Fruit fly (Drosophila melanogaster) whole organism, embryonic: ENCODE results near the gene Wnt6.

Experiments
- Abd-B ChIP-seq: fragments of 200-800 bp; sonication (Bioruptor generic); optimal IDR thresholded peaks from 2 replicates; lab custom pipeline; 2018; ENCODE audit warnings: missing biosample characterization, mild to moderate bottlenecking, missing genetic modification characterization, moderate library complexity
- Adf1 ChIP-seq: fragments of 200-800 bp; sonication (Bioruptor generic); IDR thresholded peaks from 2 replicates; pipeline ENCODE4 v1.3.6; 2022; ENCODE audit warnings: missing biosample characterization, missing genetic modification characterization
- Antp ChIP-seq: fragments of 200-800 bp; sonication (Bioruptor generic); optimal IDR thresholded peaks from 3 replicates; lab custom pipeline; 2016; ENCODE audit warnings: missing biosample characterization, missing genetic modification characterization
- CG10565 ChIP-seq: fragments of 200-800 bp; sonication (Bioruptor generic); optimal IDR thresholded peaks from 3 replicates; lab custom pipeline; 2016; ENCODE audit warnings: missing biosample characterization, mild to moderate bottlenecking, missing genetic modification characterization
- CG11504 ChIP-seq: fragments of 200-800 bp; sonication (Bioruptor generic); optimal IDR thresholded peaks from 3 replicates; lab custom pipeline; 2019; ENCODE audit warnings: missing biosample characterization, mild to moderate bottlenecking, missing genetic modification characterization, moderate library complexity
- CG12299 ChIP-seq: fragments of 200-800 bp; sonication (Bioruptor generic); optimal IDR thresholded peaks from 2 replicates; lab custom pipeline; 2018; ENCODE audit warnings: missing biosample characterization, mild to moderate bottlenecking, missing genetic modification characterization
- CG1529 ChIP-seq: fragments of 200-800 bp; sonication (Bioruptor generic); optimal IDR thresholded peaks from 3 replicates; lab custom pipeline; 2018; ENCODE audit warnings: missing biosample characterization, missing genetic modification characterization
- CG16813 ChIP-seq: fragments of 200-800 bp; sonication (Bioruptor generic); IDR thresholded peaks from 3 replicates; pipeline ENCODE4 v1.3.6; 2022; ENCODE audit warnings: missing biosample characterization, missing genetic modification characterization; ENCODE audit not compliant: partially characterized antibody
- CG2889 ChIP-seq: fragments of 200-800 bp; sonication (Bioruptor generic); IDR thresholded peaks from 3 replicates; pipeline ENCODE4 v1.3.6; 2022; ENCODE audit warnings: missing biosample characterization, missing genetic modification characterization
- CG31365 ChIP-seq: fragments of 200-800 bp; sonication (Bioruptor generic); optimal IDR thresholded peaks from 2 replicates; lab custom pipeline; 2018; ENCODE audit warnings: missing biosample characterization, mild to moderate bottlenecking, missing genetic modification characterization
- CG32532 ChIP-seq: fragments of 200-800 bp; sonication (Bioruptor generic); IDR thresholded peaks from 2 replicates; pipeline ENCODE4 v1.3.6; 2022; ENCODE audit warnings: missing biosample characterization, missing genetic modification characterization
- CG33213 ChIP-seq: fragments of 200-800 bp; sonication (Bioruptor generic); optimal IDR thresholded peaks from 3 replicates; lab custom pipeline; 2016; ENCODE audit warnings: missing biosample characterization, missing genetic modification characterization
- CG34376 ChIP-seq: fragments of 200-800 bp; sonication (Bioruptor generic); optimal IDR thresholded peaks from 2 replicates; lab custom pipeline; 2018; ENCODE audit warnings: missing biosample characterization, mild to moderate bottlenecking, missing genetic modification characterization
- CG3995 ChIP-seq: fragments of 200-800 bp; sonication (Bioruptor generic); optimal IDR thresholded peaks from 3 replicates; lab custom pipeline; 2016; ENCODE audit warnings: missing biosample characterization, missing genetic modification characterization
- CG6813 ChIP-seq: fragments of 200-800 bp; sonication (Bioruptor generic); optimal IDR thresholded peaks from 2 replicates; lab custom pipeline; 2017; ENCODE audit warnings: missing biosample characterization, missing genetic modification characterization, mild to moderate bottlenecking, moderate library complexity, missing genetic modification reagents
- CG8089 ChIP-seq: fragments of 200-800 bp; sonication (Bioruptor generic); optimal IDR thresholded peaks from 3 replicates; lab custom pipeline; 2016; ENCODE audit warnings: missing biosample characterization, missing genetic modification characterization
- CG8281 ChIP-seq: fragments of 200-800 bp; sonication (Bioruptor generic); optimal IDR thresholded peaks from 2 replicates; lab custom pipeline; 2018; ENCODE audit warnings: missing biosample characterization, mild to moderate bottlenecking, missing genetic modification characterization, moderate library complexity
- CG8388 ChIP-seq: fragments of 200-800 bp; sonication (Bioruptor generic); optimal IDR thresholded peaks from 2 replicates; lab custom pipeline; 2019; ENCODE audit warnings: missing biosample characterization, mild to moderate bottlenecking, missing genetic modification characterization, moderate library complexity
- CG9727 ChIP-seq: fragments of 200-800 bp; sonication (Bioruptor generic); optimal IDR thresholded peaks from 3 replicates; lab custom pipeline; 2017; ENCODE audit warnings: missing biosample characterization, mild to moderate bottlenecking, missing genetic modification characterization
- D ChIP-seq, 2 experiments: fragments of 200-800 bp in 1 of 2; fragments of >200 bp in 1 of 2; sonication (Bioruptor generic) in 1 of 2; optimal IDR thresholded peaks; 2 replicates in 1 of 2; 3 replicates in 1 of 2; lab custom pipeline; 2017; ENCODE audit warnings: mild to moderate bottlenecking in 1 of 2, missing biosample characterization in 1 of 2, missing genetic modification characterization in 1 of 2, missing genetic modification reagents in 1 of 2
- D19B ChIP-seq: fragments of 200-800 bp; sonication (Bioruptor generic); optimal IDR thresholded peaks from 2 replicates; lab custom pipeline; 2017; ENCODE audit warnings: missing biosample characterization, mild to moderate bottlenecking, missing genetic modification characterization
- Dad ChIP-seq: fragments of 200-800 bp; sonication (Bioruptor generic); optimal IDR thresholded peaks from 3 replicates; lab custom pipeline; 2016; ENCODE audit warnings: missing biosample characterization, missing genetic modification characterization
- Hmr ChIP-seq: fragments of 200-800 bp; sonication (Bioruptor generic); optimal IDR thresholded peaks from 3 replicates; lab custom pipeline; 2017; ENCODE audit warnings: mild to moderate bottlenecking, missing biosample characterization, missing genetic modification reagents, missing genetic modification characterization
- Hmx ChIP-seq: fragments of 200-800 bp; sonication (Bioruptor generic); optimal IDR thresholded peaks from 2 replicates; lab custom pipeline; 2016; ENCODE audit warnings: missing biosample characterization, missing genetic modification characterization
- Mes4 ChIP-seq: fragments of 200-800 bp; sonication (Bioruptor generic); optimal IDR thresholded peaks from 2 replicates; lab custom pipeline; 2016; ENCODE audit warnings: missing biosample characterization, missing genetic modification characterization
- Tbp ChIP-seq: fragments of >200 bp; optimal IDR thresholded peaks from 2 replicates; lab custom pipeline; 2018; ENCODE audit warnings: missing biosample characterization, missing genetic modification characterization
- Xrp1 ChIP-seq: fragments of 200-800 bp; sonication (Bioruptor generic); IDR thresholded peaks from 2 replicates; pipeline ENCODE4 v1.3.6; 2022; ENCODE audit warnings: missing biosample characterization, missing genetic modification characterization
- ap ChIP-seq: fragments of 200-800 bp; sonication (Bioruptor generic); IDR thresholded peaks from 2 replicates; pipeline ENCODE4 v1.3.6; 2022; ENCODE audit warnings: missing biosample characterization, missing genetic modification characterization
- cato ChIP-seq: fragments of 200-800 bp; sonication (Bioruptor generic); optimal IDR thresholded peaks from 2 replicates; lab custom pipeline; 2016; ENCODE audit warnings: missing biosample characterization, missing genetic modification characterization, borderline replicate concordance
- crc ChIP-seq: fragments of 200-800 bp; sonication (Bioruptor generic); optimal IDR thresholded peaks from 2 replicates; lab custom pipeline; 2016; ENCODE audit warnings: missing biosample characterization, missing genetic modification characterization
- dati ChIP-seq: fragments of 200-800 bp; sonication (Bioruptor generic); IDR thresholded peaks from 2 replicates; pipeline ENCODE4 v1.3.6; 2022; ENCODE audit warnings: missing biosample characterization, missing genetic modification characterization
- ewg ChIP-seq: fragments of 200-800 bp; sonication (Bioruptor generic); optimal IDR thresholded peaks from 3 replicates; lab custom pipeline; 2017; ENCODE audit warnings: mild to moderate bottlenecking, missing biosample characterization, missing genetic modification reagents, missing genetic modification characterization
- fd64A ChIP-seq: fragments of 200-800 bp; sonication (Bioruptor generic); optimal IDR thresholded peaks from 3 replicates; lab custom pipeline; 2018; ENCODE audit warnings: missing biosample characterization, mild to moderate bottlenecking, missing genetic modification characterization
- fu2 ChIP-seq: fragments of 200-800 bp; sonication (Bioruptor generic); optimal IDR thresholded peaks from 2 replicates; lab custom pipeline; 2016; ENCODE audit warnings: missing biosample characterization, missing genetic modification characterization
- gcm ChIP-seq: fragments of 200-800 bp; sonication (Bioruptor generic); optimal IDR thresholded peaks from 2 replicates; lab custom pipeline; 2019; ENCODE audit warnings: missing biosample characterization, mild to moderate bottlenecking, missing genetic modification characterization, moderate library complexity
- gem ChIP-seq: fragments of 200-800 bp; sonication (Bioruptor generic); optimal IDR thresholded peaks from 2 replicates; lab custom pipeline; 2019; ENCODE audit warnings: missing biosample characterization, mild to moderate bottlenecking, missing genetic modification characterization, moderate library complexity
- gt ChIP-seq: fragments of 200-800 bp; sonication (Bioruptor generic); IDR thresholded peaks from 2 replicates; pipeline ENCODE4 v1.3.6; 2022; ENCODE audit warnings: missing biosample characterization, missing genetic modification characterization
- knrl ChIP-seq: fragments of 200-800 bp; sonication (Bioruptor generic); IDR thresholded peaks from 3 replicates; pipeline ENCODE4 v1.3.6; 2022; ENCODE audit warnings: missing biosample characterization, missing genetic modification characterization; ENCODE audit not compliant: partially characterized antibody
- lbe ChIP-seq: fragments of 200-800 bp; sonication (Bioruptor generic); optimal IDR thresholded peaks from 2 replicates; lab custom pipeline; 2016; ENCODE audit warnings: missing biosample characterization, mild to moderate bottlenecking, missing genetic modification characterization
- lov ChIP-seq, 2 experiments: fragments of 200-800 bp in 1 of 2; fragments of >200 bp in 1 of 2; sonication (Bioruptor generic) in 1 of 2; IDR thresholded peaks in 1 of 2; optimal IDR thresholded peaks in 1 of 2; 2 replicates in 1 of 2; 3 replicates in 1 of 2; pipeline versions ENCODE4 v1.3.6 to Lab custom; 2017 to 2022; ENCODE audit warnings: missing biosample characterization in 1 of 2, missing genetic modification characterization in 1 of 2
- p53 ChIP-seq: fragments of 200-800 bp; sonication (Bioruptor generic); optimal IDR thresholded peaks from 2 replicates; lab custom pipeline; 2016; ENCODE audit warnings: missing biosample characterization, missing genetic modification characterization
- pan ChIP-seq, 4 experiments: fragments of >200 bp in 3 of 4; fragments of 200-800 bp in 1 of 4; sonication (Bioruptor generic) in 1 of 4; optimal IDR thresholded peaks in 3 of 4; IDR thresholded peaks in 1 of 4; 2 replicates each; pipeline versions ENCODE4 v1.3.6 to Lab custom; 2017 to 2022; ENCODE audit warnings: missing biosample characterization in 2 of 4, missing genetic modification characterization in 2 of 4, mixed read lengths in 1 of 4
- pfk ChIP-seq: fragments of 200-800 bp; sonication (Bioruptor generic); optimal IDR thresholded peaks from 2 replicates; lab custom pipeline; 2018; ENCODE audit warnings: missing biosample characterization, mild to moderate bottlenecking, missing genetic modification characterization, moderate library complexity
- sob ChIP-seq: fragments of 200-800 bp; sonication (Bioruptor generic); IDR thresholded peaks from 2 replicates; pipeline ENCODE4 v1.3.6; 2022; ENCODE audit warnings: missing biosample characterization, missing genetic modification characterization
- stc ChIP-seq: fragments of 200-800 bp; sonication (Bioruptor generic); IDR thresholded peaks from 2 replicates; pipeline ENCODE4 v1.3.6; 2022; ENCODE audit warnings: missing biosample characterization, missing genetic modification characterization
- tx ChIP-seq: fragments of 200-800 bp; sonication (Bioruptor generic); optimal IDR thresholded peaks from 2 replicates; lab custom pipeline; 2016; ENCODE audit warnings: missing biosample characterization, missing genetic modification characterization
- wor ChIP-seq: fragments of 200-800 bp; sonication (Bioruptor generic); IDR thresholded peaks from 2 replicates; pipeline ENCODE4 v1.3.6; 2022; ENCODE audit warnings: missing biosample characterization, missing genetic modification characterization
- yki ChIP-seq: fragments of >200 bp; optimal IDR thresholded peaks from 3 replicates; lab custom pipeline; 2018
- z ChIP-seq: fragments of 200-800 bp; sonication (Bioruptor generic); IDR thresholded peaks from 3 replicates; pipeline ENCODE4 v1.3.6; 2022; ENCODE audit warnings: missing biosample characterization, missing genetic modification characterization

The Wnt6 gene

dm6 chr2L:7339392-7340014 lies 6.0 kb downstream of the Wnt6 start (continued):
- TF ChIP-seq Dad (GFP tag; lab: Kevin White, UChicago) (no peak), D19B (no peak), gem (tag; lab: Kevin White, UChicago) (peak; percentile 30), pan (optimal IDR thresholded peaks at IDR 0.05; lab: Kevin White, UChicago) (no peak), pan (GFP tag; optimal IDR thresholded peaks at IDR 0.05 in 1 of 2, IDR thresholded peaks at IDR 0.05 in 1 of 2) (no peak), Xrp1 (GFP tag; lab: Robert Waterston, UW) (peak; percentile 42), ewg (GFP tag; lab: Kevin White, UChicago) (no peak), CG12299 (tag; lab: Kevin White, UChicago) (no peak), CG1529 (GFP tag; lab: Kevin White, UChicago) (no peak), CG2889 (GFP tag; lab: Robert Waterston, UW) (no peak), gcm (no peak), CG16813 (no peak), lov (optimal IDR thresholded peaks at IDR 0.05; lab: Kevin White, UChicago) (no peak), lov (GFP tag; IDR thresholded peaks at IDR 0.05; lab: Robert Waterston, UW) (0 out of 3 replicates have a peak, but pooled peaks have one; percentile 24), fu2 (no peak), Antp (no peak), CG31365 (tag; lab: Kevin White, UChicago) (no peak), cato (GFP tag; lab: Kevin White, UChicago) (no peak), CG34376 (GFP tag; lab: Kevin White, UChicago) (no peak), CG10565 (GFP tag; lab: Kevin White, UChicago) (no peak), CG9727 (GFP tag; lab: Kevin White, UChicago) (peak; percentile 80), ap (GFP tag; lab: Robert Waterston, UW) (no peak), lbe (GFP tag; lab: Kevin White, UChicago) (no peak), dati (GFP tag; lab: Robert Waterston, UW) (no peak), D (optimal IDR thresholded peaks at IDR 0.05; lab: Kevin White, UChicago) (no peak), D (GFP tag; optimal IDR thresholded peaks at IDR 0.05; lab: Kevin White, UChicago) (peak; percentile 15), knrl (GFP tag; lab: Robert Waterston, UW) (no peak), p53 (GFP tag; lab: Kevin White, UChicago) (peak; percentile 28), CG8388 (GFP tag; lab: Kevin White, UChicago) (no peak), stc (GFP tag; lab: Robert Waterston, UW) (no peak), CG11504 (tag; lab: Kevin White, UChicago) (no peak), Hmx (GFP tag; lab: Kevin White, UChicago) (no peak), Tbp (GFP tag; lab: Kevin White, UChicago) (no peak), CG33213 (GFP tag; lab: Kevin White, UChicago) (no peak), z (0 out of 3 replicates have a peak, but pooled peaks have one; percentile 25), Hmr (no peak), wor (no peak), CG8281 (tag; lab: Kevin White, UChicago) (peak; percentile 11), gt (GFP tag; lab: Robert Waterston, UW) (no peak), Adf1 (GFP tag; lab: Robert Waterston, UW) (no peak), yki (lab: Kevin White, UChicago) (no peak), fd64A (GFP tag; lab: Kevin White, UChicago) (peak; percentile 8), tx (no peak), crc (GFP tag; lab: Kevin White, UChicago) (no peak), Mes4 (GFP tag; lab: Kevin White, UChicago) (no peak), CG3995 (GFP tag; lab: Kevin White, UChicago) (no peak), CG6813 (GFP tag; lab: Kevin White, UChicago) (peak; percentile 71), CG32532 (GFP tag; lab: Robert Waterston, UW) (no peak), sob (GFP tag; lab: Robert Waterston, UW) (no peak), Abd-B (no peak), pfk (GFP tag; lab: Kevin White, UChicago) (no peak), CG8089 (peak; percentile 37)
